Worm (Caenorhabditis elegans) whole organism, L4 larva: Measurements from ENCODE around the gene pde-4.

ENCODE experiments used
- F44E2.7 ChIP-seq: fragments of 200-800 bp; sonication (Bioruptor generic); IDR thresholded peaks from 2 replicates; pipeline ENCODE4 v2.1.2; 2022; ENCODE audit warnings: missing genetic modification characterization, missing compliant biosample characterization
- daf-12 ChIP-seq: fragments of 150-350 bp; optimal IDR thresholded peaks from 2 replicates; lab custom pipeline; 2014; ENCODE audit warnings: missing biosample characterization, missing genetic modification reagents, missing genetic modification characterization
- hlh-30 ChIP-seq: sonication (generic microtip); optimal IDR thresholded peaks from 2 replicates; lab custom pipeline; 2017; ENCODE audit warnings: antibody characterized with exemption, mild to moderate bottlenecking, missing genetic modification characterization, missing compliant biosample characterization; ENCODE audit not compliant: insufficient read depth
- nhr-111 ChIP-seq: fragments of 200-800 bp; sonication (Bioruptor generic); optimal IDR thresholded peaks from 2 replicates; lab custom pipeline; 2018; ENCODE audit warnings: mild to moderate bottlenecking, missing genetic modification characterization, missing compliant biosample characterization
- sdz-12 ChIP-seq: fragments of 200-800 bp; sonication (Bioruptor generic); optimal IDR thresholded peaks from 2 replicates; lab custom pipeline; 2018; ENCODE audit warnings: mild to moderate bottlenecking, missing genetic modification characterization, missing compliant biosample characterization
- tra-1 ChIP-seq: fragments of 200-800 bp; sonication (Bioruptor generic); IDR thresholded peaks from 2 replicates; pipeline ENCODE4 v1.3.6; 2022; ENCODE audit warnings: missing genetic modification reagents, missing genetic modification characterization, missing compliant biosample characterization

ce11 chrII:7624272-7624671, 26.8 kb downstream of the pde-4 start:
- TF ChIP-seq sdz-12 (GFP tag; lab: Kevin White, UChicago) (no peak), nhr-111 (GFP tag; lab: Kevin White, UChicago) (no peak), tra-1 (GFP tag; lab: Robert Waterston, UW) (no peak), hlh-30 (tag; lab: Kevin White, UChicago) (no peak), F44E2.7 (GFP tag; lab: Robert Waterston, UW) (no peak), daf-12 (tag; lab: Kevin White, UChicago) (no peak)
